Worm (Caenorhabditis elegans): ENCODE results near the gene C06A1.6.

ce11 chrII:10543457-10544137 is 20.9 kb downstream of the C06A1.6 start:
- TF ChIP-seq him-1 (tag; optimal IDR thresholded peaks at IDR 0.05): peak; percentile 24
- no peak for TF ChIP-seq W03F9.2 (tag; optimal IDR thresholded peaks at IDR 0.05)
